Worm (Caenorhabditis elegans): ENCODE measurements around the gene Y51H4A.6.

DNA sequence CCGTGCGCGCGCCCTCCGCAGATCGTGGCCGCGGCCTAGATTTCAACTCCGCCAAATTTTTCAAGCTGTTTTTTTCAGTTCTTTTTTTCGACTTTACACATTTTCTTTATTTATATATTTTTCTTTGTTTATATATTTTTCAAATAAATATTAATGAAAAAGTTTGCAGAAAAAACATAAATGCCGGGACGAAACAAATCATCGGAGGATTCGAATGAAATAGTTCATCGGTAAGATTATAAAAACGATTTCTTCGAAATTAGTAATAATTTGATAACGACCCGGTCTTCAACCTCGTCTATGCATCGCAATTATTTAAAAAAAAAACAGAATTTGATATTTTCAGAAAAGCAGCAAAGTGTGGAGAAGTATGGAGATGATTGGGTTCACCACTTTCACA lies at the start of gene Y51H4A.6:
- TF ChIP-seq pes-1 (GFP tag; IDR thresholded peaks at IDR 0.05) (no peak), hmbx-1 (tag; optimal IDR thresholded peaks at IDR 0.05) (no peak), sea-1 (GFP tag; conservative IDR thresholded peaks at IDR 0.05) (no peak), ets-7 (tag; optimal IDR thresholded peaks at IDR 0.05) (no peak), ama-1 (optimal IDR thresholded peaks at IDR 0.05) (no peak), aly-1 (tag; optimal IDR thresholded peaks at IDR 0.05) (no peak), tbx-37 (GFP tag; conservative IDR thresholded peaks at IDR 0.05) (no peak), tra-4 (tag; optimal IDR thresholded peaks at IDR 0.05) (no peak), scrt-1 (GFP tag; IDR thresholded peaks at IDR 0.05) (no peak)
